Worm (Caenorhabditis elegans): ENCODE data around the gene R09E10.5.
A peak's percentile ranks its signal among the peaks of the same experiment; 100 is the strongest.

The R09E10.5 gene

ce11 chrIV:10252350-10252792 is 49.7 kb downstream of the R09E10.5 start (continued):
- no peak for TF ChIP-seq nhr-41 (GFP tag; IDR thresholded peaks at IDR 0.05)
- no peak for TF ChIP-seq ceh-32 (tag; optimal IDR thresholded peaks at IDR 0.05; ENCODE audit: poor library complexity)
- TF ChIP-seq hif-1 (tag; optimal IDR thresholded peaks at IDR 0.05) = peak; percentile 33 to 83
- peak; percentile 82 for TF ChIP-seq nhr-77 (tag; optimal IDR thresholded peaks at IDR 0.05)
- TF ChIP-seq mdl-1 (tag; optimal IDR thresholded peaks at IDR 0.05) = peak; percentile 71 to 99
- no peak for TF ChIP-seq ceh-28 (tag; optimal IDR thresholded peaks at IDR 0.05)
- peak; percentile 73 for TF ChIP-seq spr-1 (tag; optimal IDR thresholded peaks at IDR 0.05)
- TF ChIP-seq snpc-1.2 (GFP tag; IDR thresholded peaks at IDR 0.05) = no peak
- peak; percentile 70 for TF ChIP-seq pqm-1 (tag; optimal IDR thresholded peaks at IDR 0.05)
- TF ChIP-seq daf-19 (GFP tag; conservative IDR thresholded peaks at IDR 0.05) = no peak
- TF ChIP-seq dpl-1 (GFP tag; optimal IDR thresholded peaks at IDR 0.05) = peak; percentile 61
- TF ChIP-seq spr-3 (GFP tag; optimal IDR thresholded peaks at IDR 0.05) = no peak
- peak; percentile 91 for TF ChIP-seq rbr-2 (tag; optimal IDR thresholded peaks at IDR 0.05)
- no peak for TF ChIP-seq lir-3 (tag; optimal IDR thresholded peaks at IDR 0.05)
- peak; percentile 88 for TF ChIP-seq pha-4 (GFP tag; IDR thresholded peaks at IDR 0.05)
- peak; percentile 66 for TF ChIP-seq pha-4 (tag; optimal IDR thresholded peaks at IDR 0.05)
- no peak for TF ChIP-seq ztf-11 (tag; optimal IDR thresholded peaks at IDR 0.05)
- TF ChIP-seq sdz-12 (GFP tag; optimal IDR thresholded peaks at IDR 0.05) = no peak
- TF ChIP-seq php-3 (GFP tag; IDR thresholded peaks at IDR 0.05) = peak; percentile 45; the same call in 1 of the 2 replicates
- TF ChIP-seq F44E2.7 (GFP tag; IDR thresholded peaks at IDR 0.05) = no peak
- TF ChIP-seq ztf-7 (tag; optimal IDR thresholded peaks at IDR 0.05) = no peak
- peak in 1 of 2 experiments; percentile 10 for TF ChIP-seq ZK546.5 (tag; optimal IDR thresholded peaks at IDR 0.05)
- TF ChIP-seq lim-7 (GFP tag; IDR thresholded peaks at IDR 0.05) = no peak
- peak; percentile 80 to 87 for TF ChIP-seq lsy-2 (tag; optimal IDR thresholded peaks at IDR 0.05)
- no peak for TF ChIP-seq lin-39 (tag; optimal IDR thresholded peaks at IDR 0.05)
- peak; percentile 90 for TF ChIP-seq nhr-28 (tag; optimal IDR thresholded peaks at IDR 0.05)
- no peak for TF ChIP-seq daf-8 (GFP tag; IDR thresholded peaks at IDR 0.05)
- peak; percentile 99 for TF ChIP-seq aha-1 (tag)
- TF ChIP-seq tag-97 (GFP tag; IDR thresholded peaks at IDR 0.05) = no peak
- no peak for TF ChIP-seq madf-5 (GFP tag; IDR thresholded peaks at IDR 0.05)
- TF ChIP-seq mxl-2 (GFP tag; conservative IDR thresholded peaks at IDR 0.05) = peak; percentile 72
- no peak for TF ChIP-seq lin-15B (tag; optimal IDR thresholded peaks at IDR 0.05)
- TF ChIP-seq ceh-62 (tag; optimal IDR thresholded peaks at IDR 0.05) = no peak
- TF ChIP-seq hmg-1.1 (GFP tag; IDR thresholded peaks at IDR 0.05) = peak; percentile 91
- TF ChIP-seq nhr-237 (tag; optimal IDR thresholded peaks at IDR 0.05) = no peak
- no peak for TF ChIP-seq zip-2 (tag; optimal IDR thresholded peaks at IDR 0.05)
- no peak for TF ChIP-seq Y5F2A.4 (GFP tag; optimal IDR thresholded peaks at IDR 0.05)
- no peak for TF ChIP-seq snpc-4 (tag; optimal IDR thresholded peaks at IDR 0.05)
- 0 out of 2 replicates have a peak, but pooled peaks have one; percentile 39 for TF ChIP-seq vab-7 (GFP tag; IDR thresholded peaks at IDR 0.05)
- TF ChIP-seq dmd-8 (GFP tag; IDR thresholded peaks at IDR 0.05) = no peak
- no peak for TF ChIP-seq dmd-9 (GFP tag; IDR thresholded peaks at IDR 0.05)
- TF ChIP-seq F37D6.2 (tag; optimal IDR thresholded peaks at IDR 0.05) = peak; percentile 77
- no peak for TF ChIP-seq ceh-82 (tag; optimal IDR thresholded peaks at IDR 0.05)
- TF ChIP-seq F26F4.8 (GFP tag; conservative IDR thresholded peaks at IDR 0.05) = no peak
- TF ChIP-seq nhr-42 (GFP tag; IDR thresholded peaks at IDR 0.05) = no peak
- TF ChIP-seq ceh-44 (GFP tag; IDR thresholded peaks at IDR 0.05) = no peak
- peak; percentile 37 for TF ChIP-seq nhr-25 (tag; optimal IDR thresholded peaks at IDR 0.05; ENCODE audit: borderline replicate concordance, insufficient read depth)
- no peak for TF ChIP-seq F10B5.3 (tag; optimal IDR thresholded peaks at IDR 0.05)
- TF ChIP-seq tra-1 (GFP tag; IDR thresholded peaks at IDR 0.05) = peak; percentile 93
- peak; percentile 92 for TF ChIP-seq nhr-48 (tag; optimal IDR thresholded peaks at IDR 0.05)
- no peak for TF ChIP-seq F49E8.2 (tag; optimal IDR thresholded peaks at IDR 0.05; ENCODE audit: borderline replicate concordance)
- no peak for TF ChIP-seq daf-12 (tag; optimal IDR thresholded peaks at IDR 0.05)
- no peak for TF ChIP-seq ama-1 (optimal IDR thresholded peaks at IDR 0.05)
